Fruit fly (Drosophila melanogaster): ENCODE data around the gene CG31792.

DNA sequence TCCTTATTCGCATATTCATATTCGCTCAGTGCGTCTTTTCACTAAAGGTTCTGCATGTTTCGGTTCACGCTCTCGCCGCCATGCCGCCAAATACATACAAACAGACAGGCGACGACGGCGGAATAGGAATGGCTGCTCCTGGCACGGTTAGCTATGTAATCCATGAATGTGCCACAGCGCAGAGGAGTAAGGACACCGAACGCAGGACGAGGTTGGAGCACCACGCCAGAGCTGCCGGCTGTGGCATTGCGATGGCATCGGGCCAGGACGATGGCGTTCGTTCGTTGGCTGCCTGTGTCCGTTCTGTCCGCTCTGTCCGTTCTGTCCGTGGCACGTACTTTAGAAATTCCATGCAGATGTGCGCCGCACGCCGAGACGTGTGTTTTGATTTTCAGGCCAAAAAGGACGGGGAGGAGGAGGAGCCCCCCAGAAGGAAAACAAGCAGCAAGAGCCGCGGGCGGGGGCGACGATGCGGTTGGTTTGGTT is 17.7 kb downstream of the CG31792 start:
- no peak for TF ChIP-seq CG8478 (optimal IDR thresholded peaks at IDR 0.05)
- TF ChIP-seq CTCF (optimal IDR thresholded peaks at IDR 0.05), result no peak
